Worm (Caenorhabditis elegans) whole organism, L4 larva: ENCODE results near the gene F13E6.2.

ENCODE experiments used
- aha-1 ChIP-seq: fragments of 150-350 bp; peaks from one replicate; lab custom pipeline; 2014; ENCODE audit warnings: missing biosample characterization, missing genetic modification characterization
- ceh-82 ChIP-seq: sonication (generic microtip); optimal IDR thresholded peaks from 2 replicates; lab custom pipeline; 2017; ENCODE audit warnings: missing biosample characterization, missing genetic modification characterization
- lir-3 ChIP-seq: sonication (generic microtip); optimal IDR thresholded peaks from 2 replicates; lab custom pipeline; 2016; ENCODE audit warnings: mild to moderate bottlenecking, missing genetic modification characterization, missing compliant biosample characterization
- ztf-11 ChIP-seq: fragments of 150-350 bp; optimal IDR thresholded peaks from 2 replicates; lab custom pipeline; 2014; ENCODE audit warnings: missing biosample characterization, missing genetic modification characterization

DNA sequence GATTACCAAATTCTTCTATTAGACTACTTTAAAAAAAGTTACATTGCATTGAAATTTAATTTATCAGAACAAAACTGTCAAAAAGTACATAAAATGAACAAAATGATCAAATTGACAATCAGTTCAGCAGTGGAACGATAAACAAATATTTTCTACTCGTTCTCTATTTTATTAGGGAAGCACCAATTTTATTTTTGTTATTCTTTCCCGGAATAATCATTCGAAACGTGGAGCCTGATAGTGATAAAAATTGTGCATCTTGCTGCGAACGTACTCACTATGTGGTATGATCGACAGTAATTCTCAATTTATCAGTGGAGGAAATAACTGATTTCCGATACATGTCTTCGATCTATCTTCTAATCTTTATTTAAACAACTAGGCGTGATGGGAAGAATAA is 42.2 kb downstream of the F13E6.2 start:
- TF ChIP-seq aha-1 (tag; lab: Kevin White, UChicago) (peak; percentile 77), ztf-11 (tag; lab: Kevin White, UChicago) (no peak), lir-3 (tag; lab: Kevin White, UChicago) (no peak), ceh-82 (tag; lab: Kevin White, UChicago) (no peak)
